Worm (Caenorhabditis elegans) whole organism, L2 larva: ENCODE results near the gene F46F5.1.

ENCODE experiments used
- ama-1 ChIP-seq: fragments of 150-350 bp; optimal IDR thresholded peaks from 2 replicates; lab custom pipeline; 2018; ENCODE audit warnings: inconsistent platforms
- blmp-1 ChIP-seq: sonication (generic microtip); optimal IDR thresholded peaks from 2 replicates; lab custom pipeline; 2017; ENCODE audit warnings: missing genetic modification characterization, mild to moderate bottlenecking, missing compliant biosample characterization, antibody characterized with exemption, moderate library complexity; ENCODE audit not compliant: insufficient read depth
- dmd-4 ChIP-seq: sonication (generic microtip); optimal IDR thresholded peaks from 2 replicates; lab custom pipeline; 2017; ENCODE audit warnings: missing biosample characterization, missing genetic modification characterization
- elt-1 ChIP-seq: fragments of 150-350 bp; optimal IDR thresholded peaks from 2 replicates; lab custom pipeline; 2014; ENCODE audit warnings: missing biosample characterization, missing genetic modification characterization
- fos-1 ChIP-seq: fragments of 150-350 bp; optimal IDR thresholded peaks from 2 replicates; lab custom pipeline; 2014; ENCODE audit warnings: missing biosample characterization, missing genetic modification characterization
- nhr-11 ChIP-seq: fragments of 150-350 bp; optimal IDR thresholded peaks from 2 replicates; lab custom pipeline; 2014; ENCODE audit warnings: missing biosample characterization, missing genetic modification characterization
- nhr-129 ChIP-seq: fragments of 150-350 bp; optimal IDR thresholded peaks from 2 replicates; lab custom pipeline; 2014; ENCODE audit warnings: missing biosample characterization, missing genetic modification characterization
- nhr-25 ChIP-seq: fragments of 150-350 bp; sonication (generic microtip); optimal IDR thresholded peaks from 3 replicates; lab custom pipeline; 2014; ENCODE audit warnings: missing biosample characterization, missing genetic modification characterization
- nhr-6 ChIP-seq: fragments of 150-350 bp; optimal IDR thresholded peaks from 2 replicates; lab custom pipeline; 2014; ENCODE audit warnings: missing biosample characterization, missing genetic modification characterization
- skn-1 ChIP-seq: sonication (generic microtip); optimal IDR thresholded peaks from 2 replicates; lab custom pipeline; 2017; ENCODE audit warnings: missing biosample characterization, missing genetic modification characterization
- unc-55 ChIP-seq: fragments of 150-350 bp; sonication (generic microtip); optimal IDR thresholded peaks from 3 replicates; lab custom pipeline; 2014; ENCODE audit warnings: missing biosample characterization, missing genetic modification reagents, missing genetic modification characterization
- unc-62 ChIP-seq: fragments of 150-350 bp; optimal IDR thresholded peaks from 2 replicates; lab custom pipeline; 2014; ENCODE audit warnings: missing biosample characterization, missing genetic modification reagents, missing genetic modification characterization
- ztf-11 ChIP-seq: sonication (generic microtip); optimal IDR thresholded peaks from 2 replicates; lab custom pipeline; 2017; ENCODE audit warnings: missing biosample characterization, missing genetic modification characterization

- TF ChIP-seq skn-1 (no peak), elt-1 (tag; lab: Kevin White, UChicago) (no peak), nhr-6 (tag; lab: Kevin White, UChicago) (no peak), fos-1 (tag; lab: Kevin White, UChicago) (no peak), dmd-4 (tag; lab: Kevin White, UChicago) (no peak), nhr-11 (no peak), unc-62 (GFP tag; lab: Kevin White, UChicago) (no peak), ama-1 (no peak), ztf-11 (tag; lab: Kevin White, UChicago) (no peak), unc-55 (GFP tag; lab: Kevin White, UChicago) (no peak), nhr-25 (no peak), nhr-129 (no peak), blmp-1 (no peak)
Measured at ce11 chrII:740808-741207, 50.9 kb downstream of the F46F5.1 start, which contains the start of gene fbxc-48.
